Fruit fly (Drosophila melanogaster): ENCODE data around the gene Fer1.

DNA sequence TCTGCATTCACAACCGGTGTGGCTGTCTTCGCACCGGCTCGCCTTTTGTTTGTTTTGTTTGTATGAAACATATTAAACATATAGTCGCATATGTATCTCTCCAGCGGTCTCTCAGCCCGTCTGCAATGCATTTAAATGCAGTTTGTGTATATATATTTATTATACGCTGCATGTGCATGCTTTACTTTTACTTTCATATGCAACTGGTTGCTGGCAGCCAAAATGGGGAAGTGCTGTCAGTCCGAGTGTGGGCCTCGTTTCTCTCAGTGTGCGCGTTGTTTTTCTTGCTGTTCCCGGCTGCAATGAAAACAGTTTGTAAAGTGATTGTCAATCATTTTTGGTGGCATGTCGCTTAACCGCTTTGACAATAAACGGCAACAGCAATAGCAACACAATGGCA, 23.6 kb downstream of the Fer1 start:
- TF ChIP-seq pan (optimal IDR thresholded peaks at IDR 0.05), result no peak
- no peak for TF ChIP-seq OdsH (GFP tag; optimal IDR thresholded peaks at IDR 0.05)
- TF ChIP-seq tai (GFP tag; optimal IDR thresholded peaks at IDR 0.05), result no peak
- no peak for TF ChIP-seq CG9705 (GFP tag; optimal IDR thresholded peaks at IDR 0.05)
- no peak for TF ChIP-seq Abd-B (GFP tag; optimal IDR thresholded peaks at IDR 0.05)
- TF ChIP-seq dsf (GFP tag; optimal IDR thresholded peaks at IDR 0.05; ENCODE audit: borderline replicate concordance), result no peak
